Worm (Caenorhabditis elegans) whole organism, early embryonic: Measurements from ENCODE around the gene tat-2.

Experiments used
- B0310.2 ChIP-seq: sonication (generic microtip); optimal IDR thresholded peaks from 2 replicates; lab custom pipeline; 2016; ENCODE audit warnings: mild to moderate bottlenecking, missing genetic modification characterization, missing compliant biosample characterization
- ama-1 ChIP-seq: fragments of 150-350 bp; optimal IDR thresholded peaks from 2 replicates; lab custom pipeline; 2014
- ceh-36 ChIP-seq: sonication (generic microtip); optimal IDR thresholded peaks from 2 replicates; lab custom pipeline; 2016; ENCODE audit warnings: missing genetic modification characterization, inconsistent platforms, missing compliant biosample characterization
- hnd-1 ChIP-seq: sonication (generic microtip); optimal IDR thresholded peaks from 2 replicates; lab custom pipeline; 2016; ENCODE audit warnings: missing genetic modification characterization, missing compliant biosample characterization
- pes-1 ChIP-seq: fragments of 200-800 bp; sonication (Bioruptor generic); IDR thresholded peaks from 2 replicates; pipeline ENCODE4 v1.3.6; 2022; ENCODE audit warnings: missing genetic modification reagents, missing genetic modification characterization, missing compliant biosample characterization
- tbx-37 ChIP-seq: fragments of 200-800 bp; sonication (Bioruptor generic); conservative IDR thresholded peaks from 2 replicates; pipeline ENCODE4 v1.3.6; 2022; ENCODE audit warnings: missing genetic modification reagents, missing genetic modification characterization, missing compliant biosample characterization

DNA sequence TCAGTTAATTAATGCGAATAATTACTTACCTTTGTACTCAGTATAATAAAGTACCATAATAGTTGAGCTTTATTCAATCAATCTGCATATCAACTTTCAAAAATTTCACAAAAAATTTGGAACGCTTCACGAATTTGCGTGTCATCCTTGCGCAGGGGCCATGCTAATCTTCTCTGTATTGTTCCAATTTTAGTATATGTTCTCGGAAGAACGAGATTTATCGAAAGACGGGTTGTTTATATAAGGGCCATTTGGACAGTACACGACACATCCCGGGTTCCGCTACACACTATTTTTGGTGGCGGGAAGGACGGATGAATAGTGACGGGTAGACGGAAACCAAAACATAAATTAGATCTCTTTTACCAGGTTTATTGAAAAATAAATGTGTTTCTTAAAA lies 17.8 kb upstream of the tat-2 start:
- no peak for TF ChIP-seq ceh-36 (tag; lab: Kevin White, UChicago)
- 0 out of 2 replicates have a peak, but pooled peaks have one; percentile 32 for TF ChIP-seq pes-1 (GFP tag; lab: Robert Waterston, UW)
- TF ChIP-seq ama-1 (lab: Kevin White, UChicago), result no peak
- no peak for TF ChIP-seq hnd-1 (tag; lab: Kevin White, UChicago)
- TF ChIP-seq tbx-37 (GFP tag; lab: Robert Waterston, UW), result no peak
- no peak for TF ChIP-seq B0310.2 (tag; lab: Kevin White, UChicago)
